Fruit fly (Drosophila melanogaster): ENCODE data around the gene nerfin-1.

DNA sequence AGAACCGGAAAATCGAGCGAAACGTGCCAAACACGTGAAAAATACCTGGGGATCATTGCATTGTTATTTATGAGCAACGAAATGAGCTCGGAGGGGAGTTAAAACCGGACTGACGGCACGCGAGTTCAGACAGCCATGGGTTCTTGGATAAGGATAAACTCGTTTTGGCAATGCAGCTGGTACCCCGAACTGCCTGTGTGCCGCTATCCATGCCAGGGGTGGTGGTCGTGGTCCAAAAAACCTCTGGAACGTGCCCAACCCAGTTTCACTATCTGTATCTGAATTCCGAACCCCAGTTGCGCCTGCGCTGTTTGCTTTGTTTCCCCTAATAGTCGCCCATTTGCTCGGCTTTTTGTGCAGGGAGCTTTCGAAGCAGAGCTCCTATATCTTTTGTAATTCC is 9.6 kb upstream of the nerfin-1 start:
- TF ChIP-seq slou (GFP tag; optimal IDR thresholded peaks at IDR 0.05) (no peak), CG14710 (tag; optimal IDR thresholded peaks at IDR 0.05) (no peak), CG1233 (GFP tag; optimal IDR thresholded peaks at IDR 0.05) (no peak)

All from whole organism, embryonic.